Worm (Caenorhabditis elegans) whole organism, mixed stage, embryonic: ENCODE results near the gene lov-1.

Experiments
- blmp-1 ChIP-seq: fragments of 150-350 bp; optimal IDR thresholded peaks from 2 replicates; lab custom pipeline; 2014; ENCODE audit warnings: missing biosample characterization, missing genetic modification characterization
- ceh-83 ChIP-seq: fragments of 200-800 bp; sonication (Bioruptor generic); optimal IDR thresholded peaks from 2 replicates; lab custom pipeline; 2018; ENCODE audit warnings: mild to moderate bottlenecking, missing genetic modification characterization, missing compliant biosample characterization
- elt-1 ChIP-seq: sonication (generic microtip); optimal IDR thresholded peaks from 2 replicates; lab custom pipeline; 2017; ENCODE audit warnings: missing genetic modification characterization, mild to moderate bottlenecking, missing compliant biosample characterization, antibody characterized with exemption, moderate library complexity, borderline replicate concordance; ENCODE audit not compliant: insufficient read depth
- elt-3 ChIP-seq: fragments of 150-350 bp; optimal IDR thresholded peaks from 2 replicates; lab custom pipeline; 2014; ENCODE audit warnings: missing biosample characterization, missing genetic modification characterization
- lin-13 ChIP-seq: fragments of 150-350 bp; optimal IDR thresholded peaks from 2 replicates; lab custom pipeline; 2014; ENCODE audit warnings: missing biosample characterization, missing genetic modification characterization
- mab-5 ChIP-seq: fragments of 150-350 bp; optimal IDR thresholded peaks from 2 replicates; lab custom pipeline; 2014; ENCODE audit warnings: missing biosample characterization, missing genetic modification characterization
- nhr-12 ChIP-seq: fragments of 150-350 bp; optimal IDR thresholded peaks from 2 replicates; lab custom pipeline; 2014; ENCODE audit warnings: missing biosample characterization, missing genetic modification characterization
- pha-4 ChIP-seq: fragments of 150-350 bp; optimal IDR thresholded peaks from 2 replicates; lab custom pipeline; 2018; ENCODE audit warnings: missing biosample characterization, missing genetic modification reagents, missing genetic modification characterization
- snpc-4 ChIP-seq: fragments of 150-350 bp; optimal IDR thresholded peaks from 2 replicates; lab custom pipeline; 2014; ENCODE audit warnings: missing biosample characterization, missing genetic modification characterization
- sptf-1 ChIP-seq: sonication (generic microtip); optimal IDR thresholded peaks from 2 replicates; lab custom pipeline; 2017; ENCODE audit warnings: mild to moderate bottlenecking, missing genetic modification characterization, moderate library complexity, missing compliant biosample characterization

- TF ChIP-seq sptf-1 (tag; lab: Kevin White, UChicago) (no peak), nhr-12 (tag; lab: Kevin White, UChicago) (no peak), elt-3 (no peak), snpc-4 (tag; lab: Kevin White, UChicago) (no peak), blmp-1 (tag; lab: Kevin White, UChicago) (no peak), ceh-83 (GFP tag; lab: Kevin White, UChicago) (no peak), lin-13 (tag; lab: Kevin White, UChicago) (no peak), pha-4 (tag; lab: Kevin White, UChicago) (no peak), mab-5 (no peak), elt-1 (tag; lab: Kevin White, UChicago) (no peak)
These were observed 16.0 kb downstream of the lov-1 start, which contains the start of gene ZK945.4 for ce11 chrII:10105604-10106003.
